Worm (Caenorhabditis elegans): ENCODE measurements around the gene acp-3.

- no peak for TF ChIP-seq elt-1 (tag; optimal IDR thresholded peaks at IDR 0.05; ENCODE audit: borderline replicate concordance, insufficient read depth)
- TF ChIP-seq mep-1 (tag; optimal IDR thresholded peaks at IDR 0.05) = no peak
- no peak for TF ChIP-seq sptf-1 (tag; optimal IDR thresholded peaks at IDR 0.05)
- TF ChIP-seq nhr-12 (tag; optimal IDR thresholded peaks at IDR 0.05) = no peak
- TF ChIP-seq blmp-1 (tag; optimal IDR thresholded peaks at IDR 0.05) = no peak
- no peak for TF ChIP-seq mab-5 (tag; optimal IDR thresholded peaks at IDR 0.05)
- TF ChIP-seq unc-62 (GFP tag; optimal IDR thresholded peaks at IDR 0.05) = no peak
- no peak for TF ChIP-seq ces-1 (GFP tag; optimal IDR thresholded peaks at IDR 0.05)
- no peak for TF ChIP-seq pha-4 (tag; optimal IDR thresholded peaks at IDR 0.05)
- TF ChIP-seq unc-39 (tag; optimal IDR thresholded peaks at IDR 0.05) = no peak
Observed at ce11 chrII:8388001-8388513, 48.9 kb downstream of the acp-3 start, which contains the start of gene drd-1.
